Worm (Caenorhabditis elegans): ENCODE results near the gene T25B2.3.

- TF ChIP-seq cog-1 (tag; optimal IDR thresholded peaks at IDR 0.05) (no peak), med-1 (GFP tag; optimal IDR thresholded peaks at IDR 0.05; ENCODE audit: insufficient read depth) (no peak), ref-1 (GFP tag; conservative IDR thresholded peaks at IDR 0.05) (no peak), klf-2 (GFP tag; conservative IDR thresholded peaks at IDR 0.05) (no peak), T22C8.4 (GFP tag; IDR thresholded peaks at IDR 0.05) (no peak)
Measured at ce11 chrX:6169252-6169651, 6.7 kb upstream of the T25B2.3 start, which contains the start of gene T25B2.2.
